Worm (Caenorhabditis elegans) whole organism, early embryonic: ENCODE results near the gene F55G11.1.

Experiments
- ama-1 ChIP-seq: fragments of 150-350 bp; optimal IDR thresholded peaks from 2 replicates; lab custom pipeline; 2014
- pes-1 ChIP-seq: fragments of 200-800 bp; sonication (Bioruptor generic); IDR thresholded peaks from 2 replicates; pipeline ENCODE4 v1.3.6; 2022; ENCODE audit warnings: missing genetic modification reagents, missing genetic modification characterization, missing compliant biosample characterization

ce11 chrIV:12918256-12918655 is 28.1 kb downstream of the F55G11.1 start, which contains the start of gene C32H11.3:
- no peak for TF ChIP-seq ama-1
- no peak for TF ChIP-seq pes-1 (GFP tag; lab: Robert Waterston, UW)
